Worm (Caenorhabditis elegans): ENCODE data around the gene trpp-6.

DNA sequence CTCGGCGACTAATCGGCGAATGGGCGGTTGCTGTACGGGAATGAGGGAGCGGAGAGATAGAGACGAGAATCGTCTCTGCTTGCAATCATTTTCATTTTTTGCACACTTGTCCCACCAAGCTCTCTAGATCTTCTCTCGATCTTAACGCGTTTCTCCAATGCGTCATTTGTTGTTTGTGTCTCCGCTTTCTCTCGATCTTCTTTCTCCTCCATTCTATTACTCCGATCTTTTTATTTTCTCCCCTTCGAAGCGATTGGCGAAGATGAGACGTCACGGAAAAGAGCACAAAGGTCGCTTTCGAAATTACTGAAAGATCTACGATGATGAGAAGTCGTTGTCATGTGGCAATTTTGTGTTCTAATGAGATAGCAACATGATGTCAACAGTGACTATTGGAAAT lies 33.0 kb upstream of the trpp-6 start:
- TF ChIP-seq B0310.2 (tag; optimal IDR thresholded peaks at IDR 0.05): no peak
- no peak for TF ChIP-seq ama-1 (optimal IDR thresholded peaks at IDR 0.05)

All from whole organism, early embryonic.